Worm (Caenorhabditis elegans): ENCODE results near the gene ZK930.6.
A peak's percentile ranks its signal among the peaks of the same experiment; 100 is the strongest.

ZK930.6 gene

DNA sequence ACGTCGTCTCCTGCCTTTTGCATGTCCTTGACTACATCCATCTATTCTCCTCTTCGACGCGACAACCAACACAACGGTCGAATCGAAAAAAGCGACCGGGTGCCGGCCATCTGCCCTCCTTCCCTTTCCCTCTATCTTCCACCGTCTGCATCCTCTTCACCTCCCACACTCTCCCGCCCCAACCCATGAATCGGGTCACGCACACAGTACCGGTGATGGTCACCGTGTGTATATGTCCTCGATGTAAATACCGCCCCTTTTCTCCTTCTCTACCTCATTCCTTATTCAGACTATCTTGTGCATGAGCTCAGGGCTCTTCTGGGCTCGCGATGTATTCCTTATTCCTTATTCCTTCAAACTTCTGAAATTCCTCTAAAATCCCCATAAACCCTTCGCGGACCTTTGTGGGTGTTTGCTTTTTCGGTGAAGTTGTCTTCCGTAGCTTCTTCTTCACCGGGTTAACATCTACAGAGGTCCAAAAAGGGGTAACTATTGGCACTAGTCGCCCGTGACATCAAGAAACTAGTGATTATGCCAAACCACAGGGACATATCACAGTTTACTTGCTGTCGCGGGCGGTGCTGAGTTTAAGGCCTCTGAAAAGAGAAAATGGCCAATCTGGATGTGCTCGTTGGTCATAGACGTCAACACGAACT is 5.8 kb downstream of the ZK930.6 start:
- peak; percentile 7 for TF ChIP-seq lin-39 (tag; optimal IDR thresholded peaks at IDR 0.05)
- TF ChIP-seq nfya-1 (tag; optimal IDR thresholded peaks at IDR 0.05; ENCODE audit: insufficient read depth): peak; percentile 0
- TF ChIP-seq egl-27 (tag; optimal IDR thresholded peaks at IDR 0.05): no peak
- peak; percentile 64 for TF ChIP-seq nhr-23 (tag; optimal IDR thresholded peaks at IDR 0.05)
- TF ChIP-seq ama-1 (optimal IDR thresholded peaks at IDR 0.05): peak; percentile 22
- no peak for TF ChIP-seq fkh-10 (GFP tag; optimal IDR thresholded peaks at IDR 0.05)
- TF ChIP-seq ceh-16 (tag; optimal IDR thresholded peaks at IDR 0.05): no peak
- TF ChIP-seq hmg-11 (tag; optimal IDR thresholded peaks at IDR 0.05): peak; percentile 27
- TF ChIP-seq eor-1 (tag; optimal IDR thresholded peaks at IDR 0.05): no peak
- peak; percentile 29 for TF ChIP-seq pha-4 (tag; optimal IDR thresholded peaks at IDR 0.05)
- peak; percentile 72 for TF ChIP-seq nhr-25 (tag; optimal IDR thresholded peaks at IDR 0.05)
- no peak for TF ChIP-seq nhr-77 (tag; optimal IDR thresholded peaks at IDR 0.05)
- TF ChIP-seq sea-2 (GFP tag; optimal IDR thresholded peaks at IDR 0.05): no peak
- TF ChIP-seq zag-1 (tag; optimal IDR thresholded peaks at IDR 0.05): no peak
- no peak for TF ChIP-seq fkh-2 (tag; optimal IDR thresholded peaks at IDR 0.05)

ce11 chrII:11890596-11890995 is 6.8 kb downstream of the ZK930.6 start:
- TF ChIP-seq mdl-1 (tag; optimal IDR thresholded peaks at IDR 0.05) (no peak), pha-4 (tag; optimal IDR thresholded peaks at IDR 0.05) (no peak), unc-62 (GFP tag; optimal IDR thresholded peaks at IDR 0.05) (no peak), tbx-2 (tag; optimal IDR thresholded peaks at IDR 0.05) (no peak), snpc-4 (tag; optimal IDR thresholded peaks at IDR 0.05) (no peak), nhr-28 (tag; optimal IDR thresholded peaks at IDR 0.05) (no peak), jun-1 (tag; optimal IDR thresholded peaks at IDR 0.05) (no peak), nhr-76 (tag; optimal IDR thresholded peaks at IDR 0.05) (no peak), nhr-25 (tag; optimal IDR thresholded peaks at IDR 0.05) (no peak), ama-1 (optimal IDR thresholded peaks at IDR 0.05) (no peak), ztf-4 (tag; optimal IDR thresholded peaks at IDR 0.05) (no peak), sea-2 (GFP tag; optimal IDR thresholded peaks at IDR 0.05) (no peak), ceh-16 (tag; optimal IDR thresholded peaks at IDR 0.05) (no peak), egl-27 (tag; optimal IDR thresholded peaks at IDR 0.05) (no peak), aly-2 (tag; optimal IDR thresholded peaks at IDR 0.05) (no peak), nfya-1 (tag; optimal IDR thresholded peaks at IDR 0.05; ENCODE audit: insufficient read depth) (no peak), nhr-237 (tag; optimal IDR thresholded peaks at IDR 0.05) (no peak), daf-12 (tag; optimal IDR thresholded peaks at IDR 0.05) (no peak), nhr-12 (tag; optimal IDR thresholded peaks at IDR 0.05) (no peak)

ce11 chrII:11893323-11893722 is 9.6 kb downstream of the ZK930.6 start, which contains the start of gene ZK930.2:
ZK930.2 (minus strand) TSS chrII:11893423.
- TF ChIP-seq unc-39 (tag; optimal IDR thresholded peaks at IDR 0.05) (no peak), zag-1 (tag; optimal IDR thresholded peaks at IDR 0.05) (no peak), R02D3.7 (tag; optimal IDR thresholded peaks at IDR 0.05) (no peak), hmg-11 (tag; optimal IDR thresholded peaks at IDR 0.05) (no peak), ztf-4 (tag; optimal IDR thresholded peaks at IDR 0.05) (no peak), lsy-12 (tag; optimal IDR thresholded peaks at IDR 0.05) (no peak), elt-3 (tag; optimal IDR thresholded peaks at IDR 0.05) (no peak), egl-27 (tag; optimal IDR thresholded peaks at IDR 0.05) (no peak), ama-1 (optimal IDR thresholded peaks at IDR 0.05) (no peak), ceh-82 (tag; optimal IDR thresholded peaks at IDR 0.05) (no peak), eor-1 (tag; optimal IDR thresholded peaks at IDR 0.05) (no peak)

DNA sequence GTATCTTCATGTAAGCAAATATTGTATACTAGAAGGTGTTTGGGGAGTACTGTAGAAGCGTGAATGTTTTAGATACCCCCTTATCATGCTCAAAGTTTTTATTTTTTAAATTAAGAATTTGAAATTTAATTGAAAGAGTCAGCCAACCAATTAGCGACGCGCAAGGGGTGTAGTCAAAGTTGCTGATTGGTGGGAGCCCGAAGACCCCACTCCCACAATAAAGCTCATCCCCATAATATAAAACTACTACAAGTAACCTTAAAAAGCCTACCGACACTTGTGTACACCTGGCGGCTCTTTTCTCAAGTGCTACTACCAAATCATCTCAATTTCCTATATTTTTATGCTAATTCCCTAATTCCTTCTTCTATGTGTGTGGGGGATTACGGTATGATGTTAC is 16.0 kb downstream of the ZK930.6 start:
- no peak for TF ChIP-seq nhr-25 (tag; optimal IDR thresholded peaks at IDR 0.05)
- peak; percentile 63 for TF ChIP-seq nfya-1 (tag; optimal IDR thresholded peaks at IDR 0.05; ENCODE audit: insufficient read depth)

DNA sequence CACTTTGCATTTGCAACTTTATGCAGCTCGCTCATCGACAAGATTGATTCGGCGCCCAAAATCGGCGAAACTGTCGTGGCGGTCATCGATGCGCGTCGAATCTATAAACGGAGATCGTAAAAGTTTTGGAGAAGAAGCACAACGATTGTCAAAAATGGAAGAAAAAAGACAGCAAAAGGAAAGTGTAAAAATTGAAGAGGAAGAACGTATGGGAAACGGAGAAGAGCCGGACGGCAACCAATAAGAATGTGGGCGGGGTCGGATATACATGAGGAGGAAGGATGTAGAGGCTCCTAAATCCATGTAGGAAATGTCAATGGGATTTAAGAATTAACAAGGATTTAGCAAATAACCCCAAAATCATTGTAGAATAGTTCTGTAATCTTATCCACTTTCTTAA is 17.4 kb downstream of the ZK930.6 start, which contains the start of gene vab-23:
Gene vab-23 (minus strand): TSS at position 101 of the 400 bp plus-strand sequence.
- no peak for TF ChIP-seq snpc-4 (tag; optimal IDR thresholded peaks at IDR 0.05)
- no peak for TF ChIP-seq hmg-11 (tag; optimal IDR thresholded peaks at IDR 0.05)
- TF ChIP-seq lin-39 (tag; optimal IDR thresholded peaks at IDR 0.05): no peak
- no peak for TF ChIP-seq elt-2 (tag; optimal IDR thresholded peaks at IDR 0.05)
- peak; percentile 1 for TF ChIP-seq nfya-1 (tag; optimal IDR thresholded peaks at IDR 0.05; ENCODE audit: insufficient read depth)
